Fruit fly (Drosophila melanogaster) whole organism, wandering third instar larva: ENCODE data around the gene CG15040.

Experiments
- CG32264 ChIP-seq: fragments of 200-800 bp; sonication (Bioruptor generic); optimal IDR thresholded peaks from 2 replicates; lab custom pipeline; 2016; ENCODE audit warnings: missing biosample characterization, missing genetic modification characterization
- Vsx2 ChIP-seq: fragments of 200-300, 225-300 bp; sonication (Bioruptor generic); optimal IDR thresholded peaks from 2 replicates; lab custom pipeline; 2018; ENCODE audit warnings: missing biosample characterization, missing genetic modification characterization; ENCODE audit not compliant: partially characterized antibody
- br ChIP-seq: fragments of 200-800 bp; sonication (Bioruptor generic); optimal IDR thresholded peaks from 2 replicates; lab custom pipeline; 2016; ENCODE audit warnings: missing biosample characterization, missing genetic modification characterization
- dl ChIP-seq, 2 experiments: fragments of 175-275, 200-275 bp in 1 of 2; fragments of 200-275 bp in 1 of 2; sonication (Bioruptor generic); optimal IDR thresholded peaks; lab custom pipeline; 2018; ENCODE audit warnings: mild to moderate bottlenecking in 2 of 2, missing biosample characterization in 2 of 2, missing genetic modification characterization in 2 of 2, moderate library complexity in 2 of 2; ENCODE audit not compliant: partially characterized antibody in 2 of 2, insufficient read depth in 1 of 2

dm6 chrX:18587265-18587664 lies 30.1 kb downstream of the CG15040 start:
- TF ChIP-seq br (GFP tag; lab: Kevin White, UChicago), result no peak
- no peak for TF ChIP-seq Vsx2 (GFP tag; lab: Kevin White, UChicago)
- no peak for TF ChIP-seq CG32264 (GFP tag; lab: Kevin White, UChicago)
- no peak for TF ChIP-seq dl (GFP tag; optimal IDR thresholded peaks at IDR 0.05; lab: Kevin White, UChicago; ENCODE audit: insufficient read depth in 1 of 2, partially characterized antibody in 2 of 2)
